Worm (Caenorhabditis elegans) whole organism, midembryonic: ENCODE measurements around the gene col-121.
"Not testable (repeated sequence)": the region's sequence is repeated elsewhere in the genome, so short reads cannot be mapped to it uniquely, and the experiment has no call there.

ENCODE experiments used
- T22C8.4 ChIP-seq: fragments of 200-800 bp; sonication (Bioruptor generic); IDR thresholded peaks from 2 replicates; pipeline ENCODE4 v1.3.6; 2022; ENCODE audit warnings: missing genetic modification characterization, missing compliant biosample characterization
- cog-1 ChIP-seq: sonication (generic microtip); optimal IDR thresholded peaks from 2 replicates; lab custom pipeline; 2016; ENCODE audit warnings: missing genetic modification characterization, missing compliant biosample characterization
- flt-1 ChIP-seq: fragments of 200-800 bp; sonication (Bioruptor generic); IDR thresholded peaks from 2 replicates; pipeline ENCODE4 v1.3.6; 2022; ENCODE audit warnings: missing genetic modification characterization, missing compliant biosample characterization
- klf-2 ChIP-seq: fragments of 200-800 bp; sonication (Bioruptor generic); conservative IDR thresholded peaks from 2 replicates; pipeline ENCODE4 v1.3.6; 2022; ENCODE audit warnings: missing genetic modification reagents, missing genetic modification characterization, missing compliant biosample characterization
- ref-1 ChIP-seq: fragments of 200-800 bp; sonication (Bioruptor generic); conservative IDR thresholded peaks from 2 replicates; pipeline ENCODE4 v1.3.6; 2022; ENCODE audit warnings: missing genetic modification reagents, missing genetic modification characterization, missing compliant biosample characterization
- tab-1 ChIP-seq: fragments of 200-800 bp; sonication (Bioruptor generic); IDR thresholded peaks from 2 replicates; pipeline ENCODE4 v1.3.6; 2022; ENCODE audit warnings: missing genetic modification characterization, missing compliant biosample characterization
- ztf-29 ChIP-seq: fragments of 200-800 bp; sonication (Bioruptor generic); IDR thresholded peaks from 2 replicates; pipeline ENCODE4 v1.3.6; 2022; ENCODE audit warnings: missing genetic modification reagents, missing genetic modification characterization, missing compliant biosample characterization

- not testable (repeated sequence) for TF ChIP-seq ref-1 (GFP tag; lab: Robert Waterston, UW); flt-1; klf-2; T22C8.4 (GFP tag; lab: Robert Waterston, UW); cog-1 (tag; lab: Kevin White, UChicago); ztf-29
- 0 out of 2 replicates have a peak, but pooled peaks have one; percentile 16 for TF ChIP-seq tab-1 (GFP tag; lab: Robert Waterston, UW)
These were observed 14.7 kb upstream of the col-121 start for ce11 chrIV:9410766-9411165.
